Worm (Caenorhabditis elegans): ENCODE data around the gene tftc-3.

The tftc-3 gene

DNA sequence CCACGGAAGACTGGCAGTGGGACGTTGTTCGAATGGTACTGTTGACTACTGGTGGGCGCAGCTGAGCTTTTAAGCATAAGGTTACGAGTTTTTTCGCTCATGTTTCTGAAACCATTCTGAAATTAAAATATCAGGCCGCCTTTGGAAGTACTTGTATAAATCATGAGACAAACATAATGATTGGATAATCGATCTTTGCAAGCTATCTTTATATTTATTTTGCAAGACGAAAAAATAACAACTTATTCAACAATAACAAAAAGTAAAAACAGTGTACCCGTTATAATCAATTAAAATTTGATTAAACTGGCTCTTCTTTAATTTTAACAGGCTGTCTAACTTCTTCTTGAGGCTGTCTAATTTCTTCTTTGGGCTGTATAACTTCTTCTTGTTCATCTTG, 4.7 kb downstream of the tftc-3 start, which contains the start of gene ZK856.16:
TSS of gene ZK856.16 (minus strand) at position 101 of the 400 bp plus-strand sequence.
- TF ChIP-seq ama-1 (optimal IDR thresholded peaks at IDR 0.05) (no peak), hmg-4 (GFP tag; optimal IDR thresholded peaks at IDR 0.05) (no peak), F13C5.2 (tag; optimal IDR thresholded peaks at IDR 0.05) (no peak), B0310.2 (tag; optimal IDR thresholded peaks at IDR 0.05) (no peak), ceh-36 (tag; optimal IDR thresholded peaks at IDR 0.05) (no peak), sea-1 (GFP tag; conservative IDR thresholded peaks at IDR 0.05) (no peak), tbx-11 (GFP tag; IDR thresholded peaks at IDR 0.05) (no peak), pes-1 (GFP tag; IDR thresholded peaks at IDR 0.05) (no peak), tra-4 (tag; optimal IDR thresholded peaks at IDR 0.05) (no peak), tbx-37 (GFP tag; conservative IDR thresholded peaks at IDR 0.05) (no peak), aly-1 (tag; optimal IDR thresholded peaks at IDR 0.05) (no peak), ets-7 (tag; optimal IDR thresholded peaks at IDR 0.05) (no peak), hnd-1 (tag; optimal IDR thresholded peaks at IDR 0.05) (no peak), scrt-1 (GFP tag; IDR thresholded peaks at IDR 0.05) (no peak), ceh-13 (GFP tag; optimal IDR thresholded peaks at IDR 0.05) (no peak), hmbx-1 (tag; optimal IDR thresholded peaks at IDR 0.05) (no peak), flt-1 (GFP tag; IDR thresholded peaks at IDR 0.05) (no peak)

DNA sequence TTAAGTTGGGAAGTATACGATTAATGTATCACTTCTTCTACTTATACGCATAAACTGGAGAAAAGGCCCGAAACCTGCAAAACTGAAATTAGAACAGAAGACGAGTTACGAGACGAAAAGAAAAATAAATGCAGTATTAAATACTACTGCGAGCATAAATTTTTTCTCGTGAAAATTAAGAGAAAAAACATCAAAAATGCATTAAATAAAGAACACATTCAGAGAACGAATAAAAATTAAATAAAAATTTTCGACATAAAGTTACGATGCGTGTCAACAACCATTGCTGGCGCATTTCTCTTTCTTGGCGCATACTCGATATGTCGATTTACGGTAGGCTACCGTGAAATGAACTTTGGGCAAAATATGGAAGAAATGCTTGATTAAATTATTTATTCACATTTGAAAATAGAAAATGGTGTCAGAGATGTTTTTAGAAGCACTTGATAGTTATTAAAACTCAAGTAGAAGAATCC, 5.2 kb downstream of the tftc-3 start, which contains the start of the genes ZK856.19 and ZK856.11:
TSS of gene ZK856.19 (minus strand) at position 51 of the 476 bp plus-strand sequence.
TSS of gene ZK856.11 (minus strand) at position 76 of the 476 bp plus-strand sequence.
- TF ChIP-seq tbx-11 (GFP tag; IDR thresholded peaks at IDR 0.05) (no peak), B0310.2 (tag; optimal IDR thresholded peaks at IDR 0.05) (no peak), hmbx-1 (tag; optimal IDR thresholded peaks at IDR 0.05) (no peak), hmg-4 (GFP tag; optimal IDR thresholded peaks at IDR 0.05) (no peak), F13C5.2 (tag; optimal IDR thresholded peaks at IDR 0.05) (no peak), ets-7 (tag; optimal IDR thresholded peaks at IDR 0.05) (no peak), aly-1 (tag; optimal IDR thresholded peaks at IDR 0.05) (no peak), ceh-13 (GFP tag; optimal IDR thresholded peaks at IDR 0.05) (no peak), ceh-36 (tag; optimal IDR thresholded peaks at IDR 0.05) (no peak), pes-1 (GFP tag; IDR thresholded peaks at IDR 0.05) (no peak), tbx-37 (GFP tag; conservative IDR thresholded peaks at IDR 0.05) (no peak), flt-1 (GFP tag; IDR thresholded peaks at IDR 0.05) (no peak), tra-4 (tag; optimal IDR thresholded peaks at IDR 0.05) (no peak), scrt-1 (GFP tag; IDR thresholded peaks at IDR 0.05) (no peak), hnd-1 (tag; optimal IDR thresholded peaks at IDR 0.05) (no peak), ama-1 (optimal IDR thresholded peaks at IDR 0.05) (no peak), sea-1 (GFP tag; conservative IDR thresholded peaks at IDR 0.05) (no peak)

DNA sequence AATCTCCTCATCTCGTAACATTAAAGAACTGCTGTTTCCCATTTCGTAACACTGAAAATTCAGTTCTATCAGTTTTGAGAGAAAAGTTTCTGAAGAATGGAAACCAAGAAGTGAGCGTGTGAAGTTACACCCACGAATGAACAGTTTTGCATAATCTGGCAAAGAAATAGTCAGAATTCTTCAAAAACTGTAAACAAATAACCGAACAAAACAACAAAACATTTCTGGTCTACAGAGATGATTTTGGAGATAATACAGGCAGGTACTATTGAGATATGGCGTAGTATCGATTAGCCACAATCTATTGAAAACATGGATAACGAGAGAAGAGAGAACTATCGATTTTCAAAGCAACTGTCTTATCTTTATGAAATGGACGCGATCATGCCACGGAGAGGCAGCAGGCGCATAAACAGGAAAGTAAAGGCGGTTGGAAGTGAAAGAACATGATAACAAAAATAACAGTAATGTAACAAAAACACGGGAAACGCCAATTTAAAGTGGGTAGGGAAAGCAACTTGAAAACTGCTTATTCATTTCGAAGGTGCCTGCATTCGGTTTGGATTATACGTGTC, 6.6 kb downstream of the tftc-3 start, which contains the start of gene chpf-1:
TSS of gene chpf-1 (minus strand) at position 51 of the 575 bp plus-strand sequence.
- no peak for TF ChIP-seq hmbx-1 (tag; optimal IDR thresholded peaks at IDR 0.05)

DNA sequence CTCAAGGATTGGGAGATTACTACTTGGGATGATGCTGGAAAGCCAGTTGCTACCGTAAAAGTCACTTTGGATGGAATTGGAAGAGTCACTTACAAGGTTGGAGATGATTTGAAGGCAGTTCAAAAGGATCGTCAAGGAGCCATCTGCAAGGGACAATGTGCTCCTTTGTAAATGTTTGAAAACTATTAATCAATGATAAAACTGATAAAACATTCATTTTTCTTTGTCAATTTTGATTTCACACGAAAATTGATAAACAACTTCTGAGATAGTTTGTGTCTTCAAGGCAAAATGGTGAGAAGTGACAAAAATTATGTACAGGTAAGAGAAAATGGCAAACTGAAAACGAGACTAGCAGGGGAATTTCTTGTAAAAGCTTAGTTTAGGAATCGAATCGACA, 7.8 kb downstream of the tftc-3 start:
- TF ChIP-seq ets-7 (tag; optimal IDR thresholded peaks at IDR 0.05) (no peak), pes-1 (GFP tag; IDR thresholded peaks at IDR 0.05) (no peak), tbx-11 (GFP tag; IDR thresholded peaks at IDR 0.05) (no peak), F13C5.2 (tag; optimal IDR thresholded peaks at IDR 0.05) (no peak), ceh-36 (tag; optimal IDR thresholded peaks at IDR 0.05) (no peak), tbx-37 (GFP tag; conservative IDR thresholded peaks at IDR 0.05) (no peak), aly-1 (tag; optimal IDR thresholded peaks at IDR 0.05) (no peak), hmg-4 (GFP tag; optimal IDR thresholded peaks at IDR 0.05) (no peak), sea-1 (GFP tag; conservative IDR thresholded peaks at IDR 0.05) (no peak)

DNA sequence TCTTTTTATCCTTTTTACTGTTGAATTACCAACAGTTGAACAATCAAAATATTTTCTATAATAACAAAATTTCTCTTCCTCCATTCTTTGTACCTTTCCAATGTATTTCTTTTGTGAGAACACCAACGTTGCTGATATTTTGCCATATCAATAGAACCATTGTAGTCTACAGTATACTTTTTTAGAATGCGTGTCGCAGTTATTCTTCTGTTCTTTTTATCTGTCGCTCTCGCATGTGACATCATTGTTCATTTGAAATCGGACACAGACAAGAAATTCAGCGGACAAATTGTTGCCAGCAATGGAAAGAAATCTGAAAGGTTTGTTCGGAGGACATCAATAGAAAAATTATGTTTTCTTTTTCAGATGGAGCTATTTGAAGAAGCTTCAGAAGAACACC, 8.2 kb downstream of the tftc-3 start, which contains the start of gene ZK856.7:
TSS of gene ZK856.7 (plus strand) at position 186 of the 400 bp plus-strand sequence.
- TF ChIP-seq hmg-4 (GFP tag; optimal IDR thresholded peaks at IDR 0.05) (no peak), hmbx-1 (tag; optimal IDR thresholded peaks at IDR 0.05) (no peak), tbx-11 (GFP tag; IDR thresholded peaks at IDR 0.05) (no peak), F13C5.2 (tag; optimal IDR thresholded peaks at IDR 0.05) (no peak), sea-1 (GFP tag; conservative IDR thresholded peaks at IDR 0.05) (no peak), ama-1 (optimal IDR thresholded peaks at IDR 0.05) (no peak), hnd-1 (tag; optimal IDR thresholded peaks at IDR 0.05) (no peak), B0310.2 (tag; optimal IDR thresholded peaks at IDR 0.05) (no peak), aly-1 (tag; optimal IDR thresholded peaks at IDR 0.05) (no peak), pes-1 (GFP tag; IDR thresholded peaks at IDR 0.05) (no peak), ceh-13 (GFP tag; optimal IDR thresholded peaks at IDR 0.05) (no peak), tbx-37 (GFP tag; conservative IDR thresholded peaks at IDR 0.05) (no peak), tra-4 (tag; optimal IDR thresholded peaks at IDR 0.05) (no peak), ceh-36 (tag; optimal IDR thresholded peaks at IDR 0.05) (no peak)

DNA sequence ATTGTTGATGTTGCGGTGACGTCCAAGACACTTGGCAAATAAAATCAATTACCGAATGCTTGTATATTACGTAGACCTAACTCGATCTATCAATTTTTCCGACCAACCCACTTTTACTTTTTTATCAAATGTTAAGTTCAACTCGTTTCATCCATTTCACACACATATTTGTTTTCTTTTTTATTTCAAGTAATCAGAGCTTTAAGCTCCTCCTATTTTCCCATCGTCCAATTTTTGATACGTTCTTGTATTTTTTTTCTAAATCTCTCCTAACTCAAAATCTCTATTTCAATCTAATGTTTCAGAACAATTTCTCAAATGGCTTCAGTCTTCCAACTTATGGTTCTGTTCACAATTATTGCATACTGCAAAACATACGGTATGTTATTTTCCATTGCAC, 11.8 kb downstream of the tftc-3 start, which contains the start of gene ZK856.6:
TSS of gene ZK856.6 (plus strand) at position 301 of the 400 bp plus-strand sequence.
- TF ChIP-seq ceh-36 (tag; optimal IDR thresholded peaks at IDR 0.05): no peak
- TF ChIP-seq scrt-1 (GFP tag; IDR thresholded peaks at IDR 0.05): no peak
- no peak for TF ChIP-seq tbx-11 (GFP tag; IDR thresholded peaks at IDR 0.05)
- TF ChIP-seq ceh-13 (GFP tag; optimal IDR thresholded peaks at IDR 0.05): no peak
- no peak for TF ChIP-seq ama-1 (optimal IDR thresholded peaks at IDR 0.05)
- TF ChIP-seq F13C5.2 (tag; optimal IDR thresholded peaks at IDR 0.05): no peak
- TF ChIP-seq B0310.2 (tag; optimal IDR thresholded peaks at IDR 0.05): no peak
- no peak for TF ChIP-seq aly-1 (tag; optimal IDR thresholded peaks at IDR 0.05)
- no peak for TF ChIP-seq hnd-1 (tag; optimal IDR thresholded peaks at IDR 0.05)
- no peak for TF ChIP-seq sea-1 (GFP tag; conservative IDR thresholded peaks at IDR 0.05)
- no peak for TF ChIP-seq pes-1 (GFP tag; IDR thresholded peaks at IDR 0.05)
- no peak for TF ChIP-seq flt-1 (GFP tag; IDR thresholded peaks at IDR 0.05)
- no peak for TF ChIP-seq hmbx-1 (tag; optimal IDR thresholded peaks at IDR 0.05)
- TF ChIP-seq ets-7 (tag; optimal IDR thresholded peaks at IDR 0.05): no peak
- TF ChIP-seq tra-4 (tag; optimal IDR thresholded peaks at IDR 0.05): no peak
- TF ChIP-seq tbx-37 (GFP tag; conservative IDR thresholded peaks at IDR 0.05): no peak
- TF ChIP-seq hmg-4 (GFP tag; optimal IDR thresholded peaks at IDR 0.05): no peak

DNA sequence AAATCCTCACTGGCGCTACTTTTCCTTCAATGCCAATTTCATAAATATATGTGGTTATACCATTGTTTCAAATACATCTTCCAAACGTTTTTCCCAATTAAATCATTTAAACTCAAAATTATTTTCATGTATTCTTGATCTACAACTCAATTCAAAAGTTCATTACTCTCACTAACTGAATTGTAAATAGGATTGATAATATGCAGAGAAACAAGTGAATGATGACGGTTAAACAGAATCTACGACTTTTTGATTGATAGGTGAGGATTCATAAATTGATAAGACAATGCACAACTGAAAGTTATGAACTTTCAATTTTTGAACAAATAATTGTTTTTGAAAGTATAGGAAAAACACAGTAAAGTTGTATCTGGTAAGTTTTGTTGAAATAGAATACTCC, 18.9 kb downstream of the tftc-3 start:
- TF ChIP-seq hmbx-1 (tag; optimal IDR thresholded peaks at IDR 0.05) (no peak), hnd-1 (tag; optimal IDR thresholded peaks at IDR 0.05) (no peak), hmg-4 (GFP tag; optimal IDR thresholded peaks at IDR 0.05) (no peak), tbx-37 (GFP tag; conservative IDR thresholded peaks at IDR 0.05) (no peak), B0310.2 (tag; optimal IDR thresholded peaks at IDR 0.05) (no peak), ama-1 (optimal IDR thresholded peaks at IDR 0.05) (no peak)

Measured in whole organism, early embryonic.